Worm (Caenorhabditis elegans) whole organism, young adult: Measurements from ENCODE around the gene F07C3.9.

Experiments
- F33H1.4 ChIP-seq: fragments of 200-800 bp; sonication (Bioruptor generic); IDR thresholded peaks from 2 replicates; pipeline ENCODE4 v1.3.6; 2022; ENCODE audit warnings: missing genetic modification reagents, missing genetic modification characterization, missing compliant biosample characterization
- K12H6.12 ChIP-seq: fragments of 200-800 bp; sonication (Bioruptor generic); optimal IDR thresholded peaks from 2 replicates; lab custom pipeline; 2018; ENCODE audit warnings: mild to moderate bottlenecking, missing genetic modification characterization, missing compliant biosample characterization
- Y53G8AR.9 ChIP-seq: fragments of 200-800 bp; sonication (Bioruptor generic); conservative IDR thresholded peaks from 2 replicates; pipeline ENCODE4 v1.3.6; 2022; ENCODE audit warnings: missing genetic modification reagents, missing genetic modification characterization, missing compliant biosample characterization
- lin-35 ChIP-seq, 3 experiments: fragments of 150-350 bp in 2 of 3; sonication (generic microtip) in 1 of 3; optimal IDR thresholded peaks; 2 replicates each; lab custom pipeline; 2014 to 2018; ENCODE audit warnings: missing biosample characterization in 3 of 3, missing genetic modification characterization in 3 of 3, missing genetic modification reagents in 3 of 3
- mxl-1 ChIP-seq: sonication (generic microtip); optimal IDR thresholded peaks from 2 replicates; lab custom pipeline; 2016; ENCODE audit warnings: missing genetic modification characterization, missing compliant biosample characterization
- nfya-1 ChIP-seq: sonication (generic microtip); optimal IDR thresholded peaks from 2 replicates; lab custom pipeline; 2017; ENCODE audit warnings: antibody characterized with exemption, missing compliant biosample characterization, missing genetic modification characterization, borderline replicate concordance; ENCODE audit not compliant: insufficient read depth
- repo-1 ChIP-seq: sonication (generic microtip); optimal IDR thresholded peaks from 2 replicates; lab custom pipeline; 2017; ENCODE audit warnings: mild to moderate bottlenecking, missing genetic modification characterization, missing compliant biosample characterization
- unc-130 ChIP-seq: sonication (generic microtip); optimal IDR thresholded peaks from 2 replicates; lab custom pipeline; 2016; ENCODE audit warnings: missing genetic modification reagents, missing genetic modification characterization, missing compliant biosample characterization

ce11 chrV:9243171-9243996 is 11.1 kb downstream of the F07C3.9 start, which contains the start of gene glo-4:
- TF ChIP-seq F33H1.4 (no peak), mxl-1 (no peak), unc-130 (no peak), lin-35 (GFP tag; optimal IDR thresholded peaks at IDR 0.05; lab: Kevin White, UChicago) (peak in 1 of 3 experiments; percentile 81), nfya-1 (tag; lab: Kevin White, UChicago) (no peak), K12H6.12 (tag; lab: Kevin White, UChicago) (no peak), Y53G8AR.9 (GFP tag; lab: Robert Waterston, UW) (peak; percentile 71; the same call in 1 of the 2 replicates), repo-1 (tag; lab: Kevin White, UChicago) (no peak)
